Worm (Caenorhabditis elegans): ENCODE results near the gene F53C3.11.
A peak's percentile ranks its signal among the peaks of the same experiment; 100 is the strongest.

- TF ChIP-seq ztf-11 (tag; optimal IDR thresholded peaks at IDR 0.05) (no peak), zip-11 (GFP tag; IDR thresholded peaks at IDR 0.05) (no peak), nhr-11 (tag; optimal IDR thresholded peaks at IDR 0.05) (peak; percentile 49), dpl-1 (GFP tag; optimal IDR thresholded peaks at IDR 0.05) (no peak), Y75B8A.6 (GFP tag; IDR thresholded peaks at IDR 0.05) (no peak)
These were observed 45.9 kb upstream of the F53C3.11 start for ce11 chrII:3952368-3952767.

Data from whole organism, L4 larva.